Fruit fly (Drosophila melanogaster) whole organism, embryonic: ENCODE measurements around the gene CG31808.

Source experiments
- Antp ChIP-seq: fragments of 200-800 bp; sonication (Bioruptor generic); optimal IDR thresholded peaks from 3 replicates; lab custom pipeline; 2016; ENCODE audit warnings: missing biosample characterization, missing genetic modification characterization
- Bdp1 ChIP-seq: fragments of 200-800 bp; sonication (Bioruptor generic); optimal IDR thresholded peaks from 3 replicates; lab custom pipeline; 2016; ENCODE audit warnings: missing biosample characterization, missing genetic modification characterization
- CG10209 ChIP-seq: fragments of 200-800 bp; sonication (Bioruptor generic); optimal IDR thresholded peaks from 3 replicates; lab custom pipeline; 2017; ENCODE audit warnings: missing biosample characterization, mild to moderate bottlenecking, missing genetic modification characterization, missing genetic modification reagents
- CG11560 ChIP-seq: fragments of 200-800 bp; sonication (Bioruptor generic); IDR thresholded peaks from 3 replicates; pipeline ENCODE4 v1.3.6; 2022; ENCODE audit warnings: missing biosample characterization, missing genetic modification characterization
- CG13424 ChIP-seq: fragments of 200-800 bp; sonication (Bioruptor generic); optimal IDR thresholded peaks from 2 replicates; lab custom pipeline; 2019; ENCODE audit warnings: missing biosample characterization, mild to moderate bottlenecking, missing genetic modification characterization, moderate library complexity
- CG14710 ChIP-seq: fragments of 200-800 bp; sonication (Bioruptor generic); optimal IDR thresholded peaks from 3 replicates; lab custom pipeline; 2019; ENCODE audit warnings: missing biosample characterization, mild to moderate bottlenecking, missing genetic modification characterization, moderate library complexity
- CG1602 ChIP-seq: fragments of 200-800 bp; sonication (Bioruptor generic); optimal IDR thresholded peaks from 3 replicates; lab custom pipeline; 2016; ENCODE audit warnings: missing biosample characterization, missing genetic modification characterization
- CG16813 ChIP-seq: fragments of 200-800 bp; sonication (Bioruptor generic); IDR thresholded peaks from 3 replicates; pipeline ENCODE4 v1.3.6; 2022; ENCODE audit warnings: missing biosample characterization, missing genetic modification characterization; ENCODE audit not compliant: partially characterized antibody
- CG16863 ChIP-seq: fragments of 200-800 bp; sonication (Bioruptor generic); optimal IDR thresholded peaks from 3 replicates; lab custom pipeline; 2016; ENCODE audit warnings: missing biosample characterization, missing genetic modification characterization
- CG18619 ChIP-seq: fragments of 200-800 bp; sonication (Bioruptor generic); optimal IDR thresholded peaks from 3 replicates; lab custom pipeline; 2017; ENCODE audit warnings: missing biosample characterization, mild to moderate bottlenecking, missing genetic modification characterization
- CG18764 ChIP-seq: fragments of 200-800 bp; sonication (Bioruptor generic); optimal IDR thresholded peaks from 3 replicates; lab custom pipeline; 2016; ENCODE audit warnings: missing biosample characterization, missing genetic modification characterization
- CG2129 ChIP-seq: fragments of 200-800 bp; sonication (Bioruptor generic); IDR thresholded peaks from 2 replicates; pipeline ENCODE4 v1.3.6; 2022; ENCODE audit warnings: missing biosample characterization, missing genetic modification characterization; ENCODE audit not compliant: partially characterized antibody
- CG2202 ChIP-seq: fragments of 200-800 bp; sonication (Bioruptor generic); optimal IDR thresholded peaks from 2 replicates; lab custom pipeline; 2018; ENCODE audit warnings: missing biosample characterization, mild to moderate bottlenecking, missing genetic modification characterization
- CG3163 ChIP-seq: fragments of 200-800 bp; sonication (Bioruptor generic); optimal IDR thresholded peaks from 3 replicates; lab custom pipeline; 2016; ENCODE audit warnings: missing biosample characterization, missing genetic modification characterization
- CG4820 ChIP-seq: fragments of 200-800 bp; sonication (Bioruptor generic); optimal IDR thresholded peaks from 3 replicates; lab custom pipeline; 2016; ENCODE audit warnings: missing biosample characterization, missing genetic modification characterization
- CG6765 ChIP-seq: fragments of 200-800 bp; sonication (Bioruptor generic); optimal IDR thresholded peaks from 3 replicates; lab custom pipeline; 2017; ENCODE audit warnings: missing biosample characterization, mild to moderate bottlenecking, missing genetic modification characterization
- CG6813 ChIP-seq: fragments of 200-800 bp; sonication (Bioruptor generic); optimal IDR thresholded peaks from 2 replicates; lab custom pipeline; 2017; ENCODE audit warnings: missing biosample characterization, missing genetic modification characterization, mild to moderate bottlenecking, moderate library complexity, missing genetic modification reagents
- CG8089 ChIP-seq: fragments of 200-800 bp; sonication (Bioruptor generic); optimal IDR thresholded peaks from 3 replicates; lab custom pipeline; 2016; ENCODE audit warnings: missing biosample characterization, missing genetic modification characterization
- CG9215 ChIP-seq: fragments of 200-800 bp; sonication (Bioruptor generic); IDR thresholded peaks from 2 replicates; pipeline ENCODE4 v1.3.6; 2022; ENCODE audit warnings: missing biosample characterization, missing genetic modification characterization
- CG9817 ChIP-seq: fragments of 200-800 bp; sonication (Bioruptor generic); optimal IDR thresholded peaks from 2 replicates; lab custom pipeline; 2018; ENCODE audit warnings: missing biosample characterization, mild to moderate bottlenecking, missing genetic modification characterization, moderate library complexity
- D ChIP-seq, 2 experiments: fragments of 200-800 bp in 1 of 2; fragments of >200 bp in 1 of 2; sonication (Bioruptor generic) in 1 of 2; optimal IDR thresholded peaks; 2 replicates in 1 of 2; 3 replicates in 1 of 2; lab custom pipeline; 2017; ENCODE audit warnings: mild to moderate bottlenecking in 1 of 2, missing biosample characterization in 1 of 2, missing genetic modification characterization in 1 of 2, missing genetic modification reagents in 1 of 2
- Hand ChIP-seq: fragments of 200-800 bp; sonication (Bioruptor generic); optimal IDR thresholded peaks from 2 replicates; lab custom pipeline; 2017; ENCODE audit warnings: mild to moderate bottlenecking, missing biosample characterization, missing genetic modification reagents, missing genetic modification characterization
- HmgZ ChIP-seq: fragments of 200-800 bp; sonication (Bioruptor generic); optimal IDR thresholded peaks from 2 replicates; lab custom pipeline; 2018; ENCODE audit warnings: missing biosample characterization, mild to moderate bottlenecking, missing genetic modification characterization
- Kr ChIP-seq: fragments of 200-800 bp; sonication (Bioruptor generic); optimal IDR thresholded peaks from 2 replicates; lab custom pipeline; 2017; ENCODE audit warnings: missing biosample characterization, mild to moderate bottlenecking, missing genetic modification characterization
- Max ChIP-seq: fragments of 200-800 bp; sonication (Bioruptor generic); optimal IDR thresholded peaks from 2 replicates; lab custom pipeline; 2016; ENCODE audit warnings: missing biosample characterization, mild to moderate bottlenecking, missing genetic modification characterization
- Mes4 ChIP-seq: fragments of 200-800 bp; sonication (Bioruptor generic); optimal IDR thresholded peaks from 2 replicates; lab custom pipeline; 2016; ENCODE audit warnings: missing biosample characterization, missing genetic modification characterization
- Oaz ChIP-seq: fragments of 200-800 bp; sonication (Bioruptor generic); IDR thresholded peaks from 2 replicates; pipeline ENCODE4 v1.3.6; 2022; ENCODE audit warnings: missing biosample characterization, missing genetic modification characterization
- Vsx1 ChIP-seq: fragments of 200-800 bp; sonication (Bioruptor generic); optimal IDR thresholded peaks from 2 replicates; lab custom pipeline; 2017; ENCODE audit warnings: missing biosample characterization, mild to moderate bottlenecking, missing genetic modification characterization, missing genetic modification reagents
- abd-A ChIP-seq: fragments of 200-800 bp; sonication (Bioruptor generic); optimal IDR thresholded peaks from 3 replicates; lab custom pipeline; 2019; ENCODE audit warnings: missing biosample characterization, mild to moderate bottlenecking, missing genetic modification characterization, moderate library complexity
- ap ChIP-seq: fragments of 200-800 bp; sonication (Bioruptor generic); IDR thresholded peaks from 2 replicates; pipeline ENCODE4 v1.3.6; 2022; ENCODE audit warnings: missing biosample characterization, missing genetic modification characterization
- caup ChIP-seq: fragments of 200-800 bp; sonication (Bioruptor generic); optimal IDR thresholded peaks from 3 replicates; lab custom pipeline; 2017; ENCODE audit warnings: missing biosample characterization, mild to moderate bottlenecking, missing genetic modification characterization, moderate library complexity; ENCODE audit not compliant: severe bottlenecking
- crc ChIP-seq: fragments of 200-800 bp; sonication (Bioruptor generic); optimal IDR thresholded peaks from 2 replicates; lab custom pipeline; 2016; ENCODE audit warnings: missing biosample characterization, missing genetic modification characterization
- dm ChIP-seq: fragments of 200-800 bp; sonication (Bioruptor generic); optimal IDR thresholded peaks from 3 replicates; lab custom pipeline; 2016; ENCODE audit warnings: missing biosample characterization, missing genetic modification characterization
- dysf ChIP-seq: fragments of 200-800 bp; sonication (Bioruptor generic); IDR thresholded peaks from 3 replicates; pipeline ENCODE4 v1.3.6; 2022; ENCODE audit warnings: missing biosample characterization, missing genetic modification characterization
- eve ChIP-seq, 2 experiments: fragments of >200 bp; optimal IDR thresholded peaks; 2 replicates each; lab custom pipeline; 2017; ENCODE audit warnings: missing biosample characterization in 2 of 2, missing genetic modification characterization in 2 of 2
- fd64A ChIP-seq: fragments of 200-800 bp; sonication (Bioruptor generic); optimal IDR thresholded peaks from 3 replicates; lab custom pipeline; 2018; ENCODE audit warnings: missing biosample characterization, mild to moderate bottlenecking, missing genetic modification characterization
- fd96Cb ChIP-seq: fragments of 200-800 bp; sonication (Bioruptor generic); optimal IDR thresholded peaks from 2 replicates; lab custom pipeline; 2018; ENCODE audit warnings: missing biosample characterization, mild to moderate bottlenecking, missing genetic modification characterization, moderate library complexity
- gcm ChIP-seq: fragments of 200-800 bp; sonication (Bioruptor generic); optimal IDR thresholded peaks from 2 replicates; lab custom pipeline; 2019; ENCODE audit warnings: missing biosample characterization, mild to moderate bottlenecking, missing genetic modification characterization, moderate library complexity
- hkb ChIP-seq, 2 experiments: fragments of 200-800 bp in 1 of 2; fragments of >200 bp in 1 of 2; sonication (Bioruptor generic) in 1 of 2; IDR thresholded peaks in 1 of 2; optimal IDR thresholded peaks in 1 of 2; 2 replicates each; pipeline versions ENCODE4 v1.3.6 to Lab custom; 2017 to 2022; ENCODE audit warnings: missing biosample characterization in 1 of 2, missing genetic modification characterization in 1 of 2
- kay ChIP-seq: fragments of 200-800 bp; sonication (Bioruptor generic); optimal IDR thresholded peaks from 2 replicates; lab custom pipeline; 2016; ENCODE audit warnings: missing biosample characterization, missing genetic modification characterization
- nerfin-1 ChIP-seq: fragments of 200-800 bp; sonication (Bioruptor generic); optimal IDR thresholded peaks from 3 replicates; lab custom pipeline; 2019; ENCODE audit warnings: missing biosample characterization, mild to moderate bottlenecking, missing genetic modification characterization, moderate library complexity
- pho ChIP-seq: fragments of 200-800 bp; sonication (Bioruptor generic); optimal IDR thresholded peaks from 2 replicates; lab custom pipeline; 2016; ENCODE audit warnings: missing biosample characterization, missing genetic modification characterization
- salm ChIP-seq: fragments of 200-800 bp; sonication (Bioruptor generic); optimal IDR thresholded peaks from 2 replicates; lab custom pipeline; 2018; ENCODE audit warnings: missing biosample characterization, mild to moderate bottlenecking, missing genetic modification characterization
- schlank ChIP-seq: fragments of 200-800 bp; sonication (Bioruptor generic); optimal IDR thresholded peaks from 2 replicates; lab custom pipeline; 2018; ENCODE audit warnings: missing biosample characterization, mild to moderate bottlenecking, missing genetic modification characterization
- sens-2 ChIP-seq: fragments of 200-800 bp; sonication (Bioruptor generic); IDR thresholded peaks from 2 replicates; pipeline ENCODE4 v1.3.6; 2022; ENCODE audit warnings: missing biosample characterization, missing genetic modification characterization
- tna ChIP-seq: fragments of 200-800 bp; sonication (Bioruptor generic); IDR thresholded peaks from 2 replicates; pipeline ENCODE4 v1.3.6; 2022; ENCODE audit warnings: missing biosample characterization, missing genetic modification characterization; ENCODE audit not compliant: partially characterized antibody

CG31808 gene

DNA sequence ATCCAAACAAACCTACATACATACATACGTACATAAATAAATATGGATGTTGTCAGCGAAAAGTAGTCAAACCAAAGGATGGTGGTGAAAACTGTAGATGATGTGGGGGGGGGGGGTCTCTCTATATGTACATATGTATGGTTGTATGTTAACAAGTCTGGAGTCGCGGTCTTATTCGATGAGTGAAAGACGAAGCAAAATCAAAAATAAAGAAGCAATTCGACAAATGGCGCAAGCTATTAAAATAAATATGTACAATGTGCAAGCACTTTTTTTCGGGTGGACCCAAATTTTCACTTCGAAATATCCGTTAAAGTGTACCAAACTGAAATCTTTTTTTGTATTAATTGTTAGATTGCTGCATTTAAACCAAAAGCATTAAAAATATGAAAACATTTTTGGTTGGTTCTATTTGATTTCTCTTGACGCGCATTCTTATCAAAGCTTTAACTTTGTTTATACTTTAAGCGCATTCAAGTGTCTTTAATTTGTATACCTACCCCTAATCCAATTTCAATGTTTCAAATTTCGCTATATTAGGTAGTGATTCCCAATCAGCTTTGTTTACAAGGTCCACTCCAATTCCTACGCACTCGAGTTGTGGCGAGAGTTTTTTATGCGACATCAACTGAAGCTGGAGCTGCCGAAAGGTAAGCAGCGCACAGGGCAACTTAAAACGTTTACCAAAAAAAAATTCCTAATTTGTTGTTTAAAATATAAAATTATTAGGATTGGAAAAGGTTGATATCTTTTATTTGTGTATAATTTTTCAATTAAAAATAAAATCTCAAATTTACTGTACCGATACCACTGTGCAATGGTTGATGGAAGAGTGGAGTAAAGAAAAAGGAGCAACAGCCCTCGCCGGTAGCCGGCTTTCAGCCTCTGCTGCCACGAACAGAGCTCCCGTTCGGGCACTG lies 31.8 kb downstream of the CG31808 start, which contains the start of gene CG31807 (continued):
- TF ChIP-seq crc (GFP tag; lab: Kevin White, UChicago) = peak; percentile 42
- peak; percentile 81 for TF ChIP-seq Hand (GFP tag; lab: Kevin White, UChicago)
- TF ChIP-seq CG18619 = peak; percentile 43
- peak; percentile 58 for TF ChIP-seq CG16863 (GFP tag; lab: Kevin White, UChicago)
- TF ChIP-seq CG11560 = no peak
- peak; percentile 36 for TF ChIP-seq CG3163
- no peak for TF ChIP-seq Oaz (GFP tag; lab: Robert Waterston, UW)
- no peak for TF ChIP-seq kay (GFP tag; lab: Kevin White, UChicago)
- TF ChIP-seq CG14710 (tag; lab: Kevin White, UChicago) = peak; percentile 41
- TF ChIP-seq Vsx1 (GFP tag; lab: Kevin White, UChicago) = peak; percentile 67
- TF ChIP-seq sens-2 = 0 out of 2 replicates have a peak, but pooled peaks have one; percentile 14
- peak; percentile 24 for TF ChIP-seq CG6813 (GFP tag; lab: Kevin White, UChicago)
- peak; percentile 19; the same call in 1 of the 2 replicates for TF ChIP-seq CG9215 (GFP tag; lab: Robert Waterston, UW)
- TF ChIP-seq dysf (GFP tag; lab: Robert Waterston, UW) = peak; percentile 60; the same call in 1 of the 3 replicates
- TF ChIP-seq CG16813 (GFP tag; lab: Robert Waterston, UW) = no peak
- peak in 1 of 2 experiments; percentile 88 for TF ChIP-seq eve (GFP tag; optimal IDR thresholded peaks at IDR 0.05; lab: Kevin White, UChicago)
- peak; percentile 52 for TF ChIP-seq CG2202 (tag; lab: Kevin White, UChicago)
- peak; percentile 12 for TF ChIP-seq Bdp1
- no peak for TF ChIP-seq hkb (optimal IDR thresholded peaks at IDR 0.05; lab: Kevin White, UChicago)
- peak; percentile 62 for TF ChIP-seq hkb (GFP tag; IDR thresholded peaks at IDR 0.05; lab: Robert Waterston, UW)
- TF ChIP-seq pho = peak; percentile 28
- TF ChIP-seq Antp = peak; percentile 52
- TF ChIP-seq abd-A (tag; lab: Kevin White, UChicago) = no peak
- peak; percentile 68 for TF ChIP-seq CG8089 (GFP tag; lab: Kevin White, UChicago)
- no peak for TF ChIP-seq fd64A (GFP tag; lab: Kevin White, UChicago)
- TF ChIP-seq salm (tag; lab: Kevin White, UChicago) = peak; percentile 80
- TF ChIP-seq nerfin-1 = peak; percentile 76
- TF ChIP-seq Mes4 (GFP tag; lab: Kevin White, UChicago) = peak; percentile 75
- TF ChIP-seq CG4820 (GFP tag; lab: Kevin White, UChicago) = peak; percentile 48
- peak; percentile 85 for TF ChIP-seq gcm
- peak; percentile 40 for TF ChIP-seq schlank
- peak; percentile 3 for TF ChIP-seq CG1602 (GFP tag; lab: Kevin White, UChicago)
- TF ChIP-seq Kr = no peak
- TF ChIP-seq CG9817 (tag; lab: Kevin White, UChicago) = peak; percentile 55
- peak; percentile 68 for TF ChIP-seq HmgZ
- no peak for TF ChIP-seq CG2129 (GFP tag; lab: Robert Waterston, UW)
- no peak for TF ChIP-seq D (optimal IDR thresholded peaks at IDR 0.05; lab: Kevin White, UChicago)
- peak; percentile 16 for TF ChIP-seq D (GFP tag; optimal IDR thresholded peaks at IDR 0.05; lab: Kevin White, UChicago)
- TF ChIP-seq CG6765 = peak; percentile 26
- TF ChIP-seq dm (GFP tag; lab: Kevin White, UChicago) = peak; percentile 56
- peak; percentile 14 for TF ChIP-seq Max (GFP tag; lab: Kevin White, UChicago)
- TF ChIP-seq CG10209 = peak; percentile 83
- peak; percentile 34 for TF ChIP-seq CG18764
- no peak for TF ChIP-seq tna
- peak; percentile 45 for TF ChIP-seq fd96Cb
- no peak for TF ChIP-seq caup
- peak; percentile 89 for TF ChIP-seq CG13424 (tag; lab: Kevin White, UChicago)
- peak; percentile 20; the same call in 1 of the 2 replicates for TF ChIP-seq ap (GFP tag; lab: Robert Waterston, UW)
